Worm (Caenorhabditis elegans): ENCODE data around the gene C41H7.9.

The C41H7.9 gene

ce11 chrII:3005499-3005898 is 6.5 kb downstream of the C41H7.9 start, which contains the start of gene lido-12:
lido-12 (plus strand) TSS chrII:3005799.
- TF ChIP-seq aha-1 (tag; optimal IDR thresholded peaks at IDR 0.05) = no peak
- TF ChIP-seq nhr-90 (tag; optimal IDR thresholded peaks at IDR 0.05; ENCODE audit: poor library complexity) = no peak
- no peak for TF ChIP-seq unc-130 (tag; optimal IDR thresholded peaks at IDR 0.05)
- TF ChIP-seq ceh-82 (tag; optimal IDR thresholded peaks at IDR 0.05) = no peak
- no peak for TF ChIP-seq pqm-1 (tag; optimal IDR thresholded peaks at IDR 0.05)
- TF ChIP-seq irx-1 (tag; optimal IDR thresholded peaks at IDR 0.05) = no peak
- no peak for TF ChIP-seq egl-13 (tag; optimal IDR thresholded peaks at IDR 0.05)
- TF ChIP-seq nhr-76 (tag; optimal IDR thresholded peaks at IDR 0.05) = no peak
- TF ChIP-seq hpl-2 (GFP tag; optimal IDR thresholded peaks at IDR 0.05) = no peak
- TF ChIP-seq hlh-4 (tag; optimal IDR thresholded peaks at IDR 0.05) = no peak
- TF ChIP-seq hlh-17 (GFP tag; optimal IDR thresholded peaks at IDR 0.05; ENCODE audit: borderline replicate concordance) = no peak
- no peak for TF ChIP-seq isw-1 (GFP tag; IDR thresholded peaks at IDR 0.05)
- no peak for TF ChIP-seq nhr-19 (GFP tag; conservative IDR thresholded peaks at IDR 0.05)
- TF ChIP-seq snu-23 (GFP tag; optimal IDR thresholded peaks at IDR 0.05) = no peak

ce11 chrII:3003667-3004066 is 8.4 kb downstream of the C41H7.9 start, which contains the start of gene lido-11:
lido-11 (plus strand) TSS chrII:3003967.
- TF ChIP-seq blmp-1 (tag; optimal IDR thresholded peaks at IDR 0.05) (no peak), lin-14 (GFP tag; optimal IDR thresholded peaks at IDR 0.05) (no peak), snu-23 (GFP tag; optimal IDR thresholded peaks at IDR 0.05) (no peak), sptf-1 (tag; optimal IDR thresholded peaks at IDR 0.05) (no peak), zag-1 (tag; optimal IDR thresholded peaks at IDR 0.05) (no peak), alr-1 (tag; optimal IDR thresholded peaks at IDR 0.05; ENCODE audit: borderline replicate concordance) (no peak), lin-15B (tag; optimal IDR thresholded peaks at IDR 0.05) (no peak), xbp-1 (tag; optimal IDR thresholded peaks at IDR 0.05) (no peak), ces-1 (GFP tag; optimal IDR thresholded peaks at IDR 0.05) (no peak), elt-2 (tag; optimal IDR thresholded peaks at IDR 0.05) (no peak), nhr-85 (tag) (no peak), hpl-2 (GFP tag; optimal IDR thresholded peaks at IDR 0.05) (no peak), mdl-1 (tag; optimal IDR thresholded peaks at IDR 0.05) (no peak), ets-5 (GFP tag; IDR thresholded peaks at IDR 0.05) (no peak), efl-1 (optimal IDR thresholded peaks at IDR 0.05) (no peak), efl-1 (GFP tag; optimal IDR thresholded peaks at IDR 0.05 in 1 of 2) (no peak), irx-1 (tag; optimal IDR thresholded peaks at IDR 0.05) (no peak), unc-62 (GFP tag; optimal IDR thresholded peaks at IDR 0.05) (no peak)

- TF ChIP-seq nhr-47 (tag; optimal IDR thresholded peaks at IDR 0.05) (no peak), jun-1 (tag; optimal IDR thresholded peaks at IDR 0.05) (no peak), zag-1 (tag; optimal IDR thresholded peaks at IDR 0.05) (no peak), unc-98 (GFP tag; IDR thresholded peaks at IDR 0.05) (no peak)
These were observed 9.8 kb downstream of the C41H7.9 start, which contains the start of gene lido-10 for ce11 chrII:3002211-3002610. lido-10 (plus strand) TSS chrII:3002511.

- TF ChIP-seq C34B4.2 (tag; optimal IDR thresholded peaks at IDR 0.05) = no peak
- TF ChIP-seq nhr-71 (tag; optimal IDR thresholded peaks at IDR 0.05) = no peak
- TF ChIP-seq sox-4 (tag; optimal IDR thresholded peaks at IDR 0.05) = no peak
- TF ChIP-seq efl-3 (GFP tag; optimal IDR thresholded peaks at IDR 0.05) = no peak
- TF ChIP-seq unc-86 (tag; optimal IDR thresholded peaks at IDR 0.05) = no peak
- no peak for TF ChIP-seq ceh-90 (tag; optimal IDR thresholded peaks at IDR 0.05)
- TF ChIP-seq dpl-1 (GFP tag; optimal IDR thresholded peaks at IDR 0.05) = no peak
- no peak for TF ChIP-seq fos-1 (tag; optimal IDR thresholded peaks at IDR 0.05)
- TF ChIP-seq nhr-47 (tag; optimal IDR thresholded peaks at IDR 0.05) = no peak
- TF ChIP-seq nhr-76 (tag; optimal IDR thresholded peaks at IDR 0.05) = no peak
- no peak for TF ChIP-seq alr-1 (tag; optimal IDR thresholded peaks at IDR 0.05; ENCODE audit: borderline replicate concordance)
- no peak for TF ChIP-seq rnt-1 (tag; optimal IDR thresholded peaks at IDR 0.05)
- TF ChIP-seq fkh-8 (tag; optimal IDR thresholded peaks at IDR 0.05) = no peak
- no peak for TF ChIP-seq tlp-1 (tag; optimal IDR thresholded peaks at IDR 0.05)
- TF ChIP-seq nhr-84 (tag; optimal IDR thresholded peaks at IDR 0.05) = no peak
These were observed 11.3 kb downstream of the C41H7.9 start, which contains the start of gene lido-9 for ce11 chrII:3000535-3001264. lido-9 (plus strand) TSS chrII:3000768.
